Fruit fly (Drosophila melanogaster) whole organism, adult: ENCODE results near the gene CG34282.

Experiments used
- CG12768 ChIP-seq: fragments of 200-800 bp; sonication (Bioruptor generic); optimal IDR thresholded peaks from 2 replicates; lab custom pipeline; 2017; ENCODE audit warnings: missing biosample characterization, missing genetic modification characterization, mild to moderate bottlenecking, moderate library complexity, missing genetic modification reagents
- CG1620 ChIP-seq: fragments of 200-800 bp; sonication (Bioruptor generic); optimal IDR thresholded peaks from 2 replicates; lab custom pipeline; 2016; ENCODE audit warnings: missing biosample characterization, missing genetic modification characterization
- CG33017 ChIP-seq: fragments of 200-800 bp; sonication (Bioruptor generic); optimal IDR thresholded peaks from 2 replicates; lab custom pipeline; 2018; ENCODE audit warnings: missing biosample characterization, mild to moderate bottlenecking, missing genetic modification characterization, moderate library complexity
- CG7045 ChIP-seq: fragments of 200-800 bp; sonication (Bioruptor generic); optimal IDR thresholded peaks from 2 replicates; lab custom pipeline; 2017; ENCODE audit warnings: missing biosample characterization, mild to moderate bottlenecking, missing genetic modification characterization
- Hr96 ChIP-seq: fragments of 200-800 bp; sonication (Bioruptor generic); optimal IDR thresholded peaks from 2 replicates; lab custom pipeline; 2016; ENCODE audit warnings: missing biosample characterization, missing genetic modification characterization
- cnc ChIP-seq, 2 experiments: fragments of >200 bp; optimal IDR thresholded peaks; 2 replicates each; lab custom pipeline; 2017

DNA sequence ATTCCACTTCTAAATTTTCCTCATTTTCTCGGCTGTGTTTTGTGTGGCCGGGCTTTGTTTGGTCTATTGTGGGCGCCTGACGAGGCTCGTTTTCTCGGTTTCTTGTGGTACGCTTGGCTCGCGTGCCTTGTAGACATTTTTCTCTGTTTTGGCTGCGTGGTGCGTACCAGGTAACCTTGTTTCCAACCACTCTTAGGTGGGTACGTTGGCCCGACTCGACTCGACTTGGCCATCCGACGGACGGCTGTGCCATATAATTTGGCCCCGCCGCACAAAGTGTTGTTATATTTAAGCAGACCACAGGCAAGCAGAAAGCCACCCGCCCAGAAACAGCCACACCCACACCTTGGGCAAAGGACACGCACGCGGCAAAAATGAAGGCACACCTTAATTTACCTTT, 8.5 kb downstream of the CG34282 start:
- TF ChIP-seq CG12768 (GFP tag; lab: Kevin White, UChicago): no peak
- no peak for TF ChIP-seq CG33017 (tag; lab: Kevin White, UChicago)
- no peak for TF ChIP-seq cnc (optimal IDR thresholded peaks at IDR 0.05; lab: Kevin White, UChicago)
- no peak for TF ChIP-seq CG1620
- TF ChIP-seq Hr96 (GFP tag; lab: Kevin White, UChicago): no peak
- no peak for TF ChIP-seq CG7045 (GFP tag; lab: Kevin White, UChicago)
